Fruit fly (Drosophila melanogaster): Measurements from ENCODE around the gene CG7294.

dm6 chr2L:10682912-10683311, 6.2 kb downstream of the CG7294 start:
- TF ChIP-seq Dll (optimal IDR thresholded peaks at IDR 0.05) (no peak), usp (GFP tag; optimal IDR thresholded peaks at IDR 0.05) (no peak), CG8478 (optimal IDR thresholded peaks at IDR 0.05) (no peak), EcR (GFP tag; optimal IDR thresholded peaks at IDR 0.05) (no peak)

All from whole organism.